Fruit fly (Drosophila melanogaster) whole organism, embryonic: ENCODE data around the gene Eip63F-1.
A peak's percentile ranks its signal among the peaks of the same experiment; 100 is the strongest.

Experiments
- BEAF-32 ChIP-seq: fragments of 200-800 bp; sonication (Bioruptor generic); optimal IDR thresholded peaks from 3 replicates; lab custom pipeline; 2017; ENCODE audit warnings: missing biosample characterization, missing genetic modification characterization, mild to moderate bottlenecking, moderate library complexity, missing genetic modification reagents
- CG10543 ChIP-seq: fragments of 200-800 bp; sonication (Bioruptor generic); optimal IDR thresholded peaks from 3 replicates; lab custom pipeline; 2017; ENCODE audit warnings: missing biosample characterization, mild to moderate bottlenecking, missing genetic modification characterization, moderate library complexity
- CG11696 ChIP-seq: fragments of 200-800 bp; sonication (Bioruptor generic); IDR thresholded peaks from 2 replicates; pipeline ENCODE4 v1.3.6; 2022; ENCODE audit warnings: missing biosample characterization, missing genetic modification characterization
- CG12219 ChIP-seq: fragments of 200-800 bp; sonication (Bioruptor generic); optimal IDR thresholded peaks from 3 replicates; lab custom pipeline; 2018; ENCODE audit warnings: missing biosample characterization, mild to moderate bottlenecking, missing genetic modification characterization
- CG13123 ChIP-seq: fragments of 200-800 bp; sonication (Bioruptor generic); optimal IDR thresholded peaks from 2 replicates; lab custom pipeline; 2016; ENCODE audit warnings: missing biosample characterization, missing genetic modification characterization
- CG17612 ChIP-seq: fragments of 200-800 bp; sonication (Bioruptor generic); IDR thresholded peaks from 2 replicates; pipeline ENCODE4 v1.3.6; 2022; ENCODE audit warnings: missing biosample characterization, missing genetic modification characterization
- CG18476 ChIP-seq: fragments of 200-800 bp; sonication (Bioruptor generic); optimal IDR thresholded peaks from 2 replicates; lab custom pipeline; 2016; ENCODE audit warnings: missing biosample characterization, mild to moderate bottlenecking, missing genetic modification characterization
- CG18599 ChIP-seq: fragments of 200-800 bp; sonication (Bioruptor generic); optimal IDR thresholded peaks from 3 replicates; lab custom pipeline; 2017; ENCODE audit warnings: missing biosample characterization, missing genetic modification characterization, mild to moderate bottlenecking, moderate library complexity, missing genetic modification reagents
- CG2875 ChIP-seq: fragments of 200-800 bp; sonication (Bioruptor generic); optimal IDR thresholded peaks from 2 replicates; lab custom pipeline; 2017; ENCODE audit warnings: missing biosample characterization, mild to moderate bottlenecking, missing genetic modification characterization, missing genetic modification reagents
- CG31224 ChIP-seq: fragments of 200-800 bp; sonication (Bioruptor generic); IDR thresholded peaks from 2 replicates; pipeline ENCODE4 v1.3.6; 2022; ENCODE audit warnings: missing biosample characterization, missing genetic modification characterization
- CG31441 ChIP-seq: fragments of 200-800 bp; sonication (Bioruptor generic); IDR thresholded peaks from 2 replicates; pipeline ENCODE4 v1.3.6; 2022; ENCODE audit warnings: missing biosample characterization, missing genetic modification characterization
- CG3847 ChIP-seq: fragments of 200-800 bp; sonication (Bioruptor generic); IDR thresholded peaks from 2 replicates; pipeline ENCODE4 v1.3.6; 2022; ENCODE audit warnings: missing biosample characterization, missing genetic modification characterization
- CG5953 ChIP-seq: fragments of 200-800 bp; sonication (Bioruptor generic); IDR thresholded peaks from 2 replicates; pipeline ENCODE4 v1.3.6; 2022; ENCODE audit warnings: missing biosample characterization, missing genetic modification characterization
- CG7271 ChIP-seq: fragments of 200-800 bp; sonication (Bioruptor generic); optimal IDR thresholded peaks from 2 replicates; lab custom pipeline; 2018; ENCODE audit warnings: missing biosample characterization, mild to moderate bottlenecking, missing genetic modification characterization, moderate library complexity
- CG7372 ChIP-seq: fragments of 200-800 bp; sonication (Bioruptor generic); IDR thresholded peaks from 2 replicates; pipeline ENCODE4 v1.3.6; 2022; ENCODE audit warnings: missing biosample characterization, missing genetic modification characterization
- CG9609 ChIP-seq: fragments of 200-800 bp; sonication (Bioruptor generic); optimal IDR thresholded peaks from 3 replicates; lab custom pipeline; 2016; ENCODE audit warnings: missing biosample characterization, missing genetic modification characterization
- CG9727 ChIP-seq: fragments of 200-800 bp; sonication (Bioruptor generic); optimal IDR thresholded peaks from 3 replicates; lab custom pipeline; 2017; ENCODE audit warnings: missing biosample characterization, mild to moderate bottlenecking, missing genetic modification characterization
- Chrac-16 ChIP-seq: fragments of 200-800 bp; sonication (Bioruptor generic); optimal IDR thresholded peaks from 3 replicates; lab custom pipeline; 2016; ENCODE audit warnings: missing biosample characterization, missing genetic modification characterization
- Doc3 ChIP-seq: fragments of 200-800 bp; sonication (Bioruptor generic); IDR thresholded peaks from 3 replicates; pipeline ENCODE4 v1.3.6; 2022; ENCODE audit warnings: missing biosample characterization, missing genetic modification characterization; ENCODE audit not compliant: partially characterized antibody
- Eip74EF ChIP-seq, 2 experiments: fragments of 200-800 bp in 1 of 2; fragments of >200 bp in 1 of 2; sonication (Bioruptor generic) in 1 of 2; optimal IDR thresholded peaks; 2 replicates each; lab custom pipeline; 2017 to 2019; ENCODE audit warnings: missing biosample characterization in 2 of 2, missing genetic modification characterization in 2 of 2, mild to moderate bottlenecking in 1 of 2, moderate library complexity in 1 of 2
- Fer1 ChIP-seq: fragments of 200-800 bp; sonication (Bioruptor generic); optimal IDR thresholded peaks from 2 replicates; lab custom pipeline; 2017; ENCODE audit warnings: missing biosample characterization, mild to moderate bottlenecking, missing genetic modification characterization
- Jarid2 ChIP-seq: fragments of 200-800 bp; sonication (Bioruptor generic); optimal IDR thresholded peaks from 3 replicates; lab custom pipeline; 2017; ENCODE audit warnings: mild to moderate bottlenecking, missing biosample characterization, missing genetic modification reagents, missing genetic modification characterization
- Myb ChIP-seq: fragments of 200-800 bp; sonication (Bioruptor generic); optimal IDR thresholded peaks from 2 replicates; lab custom pipeline; 2016; ENCODE audit warnings: missing biosample characterization, missing genetic modification characterization
- Optix ChIP-seq: fragments of 200-800 bp; sonication (Bioruptor generic); IDR thresholded peaks from 3 replicates; pipeline ENCODE4 v1.3.6; 2022; ENCODE audit warnings: missing biosample characterization, missing genetic modification characterization
- Poxn ChIP-seq: fragments of 200-800 bp; sonication (Bioruptor generic); IDR thresholded peaks from 2 replicates; pipeline ENCODE4 v1.3.6; 2022; ENCODE audit warnings: missing biosample characterization, missing genetic modification characterization
- Ptx1 ChIP-seq: fragments of 200-800 bp; sonication (Bioruptor generic); IDR thresholded peaks from 2 replicates; pipeline ENCODE4 v1.3.6; 2022; ENCODE audit warnings: missing biosample characterization, missing genetic modification characterization
- Side ChIP-seq: fragments of 200-800 bp; sonication (Bioruptor generic); optimal IDR thresholded peaks from 2 replicates; lab custom pipeline; 2016; ENCODE audit warnings: missing biosample characterization, missing genetic modification characterization
- Spps ChIP-seq: fragments of 200-800 bp; sonication (Bioruptor generic); optimal IDR thresholded peaks from 2 replicates; lab custom pipeline; 2018; ENCODE audit warnings: missing biosample characterization, mild to moderate bottlenecking, missing genetic modification characterization
- Stat92E ChIP-seq, 3 experiments: fragments of >200 bp in 2 of 3; fragments of 200-800 bp in 1 of 3; sonication (Bioruptor generic) in 1 of 3; optimal IDR thresholded peaks; 2 replicates each; lab custom pipeline; 2017 to 2019; ENCODE audit warnings: missing biosample characterization in 3 of 3, missing genetic modification characterization in 3 of 3, mild to moderate bottlenecking in 1 of 3, moderate library complexity in 1 of 3
- YL-1 ChIP-seq: fragments of 200-800 bp; sonication (Bioruptor generic); optimal IDR thresholded peaks from 3 replicates; lab custom pipeline; 2017; ENCODE audit warnings: missing biosample characterization, mild to moderate bottlenecking, missing genetic modification characterization
- al ChIP-seq: fragments of 200-800 bp; sonication (Bioruptor generic); IDR thresholded peaks from 2 replicates; pipeline ENCODE4 v1.3.6; 2022; ENCODE audit warnings: missing biosample characterization, missing genetic modification characterization
- ash1 ChIP-seq: fragments of 200-800 bp; sonication (Bioruptor generic); optimal IDR thresholded peaks from 2 replicates; lab custom pipeline; 2018; ENCODE audit warnings: missing biosample characterization, mild to moderate bottlenecking, missing genetic modification characterization
- bab2 ChIP-seq: fragments of 200-800 bp; sonication (Bioruptor generic); optimal IDR thresholded peaks from 2 replicates; lab custom pipeline; 2016; ENCODE audit warnings: missing biosample characterization, missing genetic modification characterization
- chm ChIP-seq: fragments of 200-800 bp; sonication (Bioruptor generic); IDR thresholded peaks from 2 replicates; pipeline ENCODE4 v1.3.6; 2022; ENCODE audit warnings: missing biosample characterization, missing genetic modification characterization
- chn ChIP-seq: fragments of 200-800 bp; sonication (Bioruptor generic); optimal IDR thresholded peaks from 2 replicates; lab custom pipeline; 2016; ENCODE audit warnings: missing biosample characterization, missing genetic modification characterization
- disco-r ChIP-seq: fragments of 200-800 bp; sonication (Bioruptor generic); optimal IDR thresholded peaks from 2 replicates; lab custom pipeline; 2016; ENCODE audit warnings: missing biosample characterization, missing genetic modification characterization
- eyg ChIP-seq: fragments of 200-800 bp; sonication (Bioruptor generic); optimal IDR thresholded peaks from 3 replicates; lab custom pipeline; 2016; ENCODE audit warnings: missing biosample characterization, missing genetic modification characterization
- h ChIP-seq: fragments of >200 bp; optimal IDR thresholded peaks from 2 replicates; lab custom pipeline; 2017
- ind ChIP-seq: fragments of 200-800 bp; sonication (Bioruptor generic); optimal IDR thresholded peaks from 3 replicates; lab custom pipeline; 2016; ENCODE audit warnings: missing biosample characterization, missing genetic modification characterization
- mam ChIP-seq: fragments of 200-800 bp; sonication (Bioruptor generic); optimal IDR thresholded peaks from 3 replicates; lab custom pipeline; 2016; ENCODE audit warnings: missing biosample characterization, missing genetic modification characterization
- nerfin-1 ChIP-seq: fragments of 200-800 bp; sonication (Bioruptor generic); optimal IDR thresholded peaks from 3 replicates; lab custom pipeline; 2019; ENCODE audit warnings: missing biosample characterization, mild to moderate bottlenecking, missing genetic modification characterization, moderate library complexity
- nom ChIP-seq: fragments of 200-800 bp; sonication (Bioruptor generic); optimal IDR thresholded peaks from 2 replicates; lab custom pipeline; 2017; ENCODE audit warnings: missing biosample characterization, missing genetic modification characterization, mild to moderate bottlenecking, moderate library complexity, missing genetic modification reagents
- p53 ChIP-seq: fragments of 200-800 bp; sonication (Bioruptor generic); optimal IDR thresholded peaks from 2 replicates; lab custom pipeline; 2016; ENCODE audit warnings: missing biosample characterization, missing genetic modification characterization
- sim ChIP-seq: fragments of 200-800 bp; sonication (Bioruptor generic); IDR thresholded peaks from 2 replicates; pipeline ENCODE4 v1.3.6; 2022; ENCODE audit warnings: missing biosample characterization, missing genetic modification characterization
- sqz ChIP-seq: fragments of 200-800 bp; sonication (Bioruptor generic); optimal IDR thresholded peaks from 3 replicates; lab custom pipeline; 2018; ENCODE audit warnings: missing biosample characterization, mild to moderate bottlenecking, missing genetic modification characterization
- sr ChIP-seq: fragments of 200-800 bp; sonication (Bioruptor generic); IDR thresholded peaks from 3 replicates; pipeline ENCODE4 v1.3.6; 2022; ENCODE audit warnings: missing biosample characterization, missing genetic modification characterization
- tll ChIP-seq, 2 experiments: fragments of 200-800 bp in 1 of 2; fragments of >200 bp in 1 of 2; sonication (Bioruptor generic) in 1 of 2; optimal IDR thresholded peaks; 2 replicates each; lab custom pipeline; 2017 to 2019; ENCODE audit warnings: missing biosample characterization in 2 of 2, missing genetic modification characterization in 2 of 2, mild to moderate bottlenecking in 1 of 2, moderate library complexity in 1 of 2
- ttk ChIP-seq: fragments of 200-800 bp; sonication (Bioruptor generic); IDR thresholded peaks from 2 replicates; pipeline ENCODE4 v2.1.2; 2022; ENCODE audit warnings: missing biosample characterization, missing genetic modification characterization
- wek ChIP-seq: fragments of 200-800 bp; sonication (Bioruptor generic); optimal IDR thresholded peaks from 3 replicates; lab custom pipeline; 2018; ENCODE audit warnings: missing biosample characterization, mild to moderate bottlenecking, missing genetic modification characterization, moderate library complexity

The Eip63F-1 gene

dm6 chr3L:3928205-3928942 lies 7.0 kb downstream of the Eip63F-1 start (continued):
- TF ChIP-seq CG7271 (tag; lab: Kevin White, UChicago) = no peak
- TF ChIP-seq bab2 (GFP tag; lab: Kevin White, UChicago) = peak; percentile 89
- TF ChIP-seq disco-r (GFP tag; lab: Kevin White, UChicago) = peak; percentile 67
- TF ChIP-seq CG11696 (GFP tag; lab: Robert Waterston, UW) = peak; percentile 55
- TF ChIP-seq CG18599 (GFP tag; lab: Kevin White, UChicago) = peak; percentile 97
- TF ChIP-seq nerfin-1 (tag; lab: Kevin White, UChicago) = peak; percentile 62
- peak; percentile 91 for TF ChIP-seq CG3847
- TF ChIP-seq sim (GFP tag; lab: Robert Waterston, UW) = no peak; the same call in 1 of the 2 replicates
- peak; percentile 9 for TF ChIP-seq ash1 (GFP tag; lab: Kevin White, UChicago)
- TF ChIP-seq Fer1 = peak; percentile 93
- TF ChIP-seq sqz (GFP tag; lab: Kevin White, UChicago) = peak; percentile 47
- peak; percentile 71; the same call in 1 of the 2 replicates for TF ChIP-seq CG17612
- peak; percentile 81 for TF ChIP-seq chm (GFP tag; lab: Robert Waterston, UW)
- TF ChIP-seq CG10543 (GFP tag; lab: Kevin White, UChicago) = peak; percentile 88
- TF ChIP-seq YL-1 = peak; percentile 5
- TF ChIP-seq Eip74EF (GFP tag; optimal IDR thresholded peaks at IDR 0.05; lab: Kevin White, UChicago) = peak in 1 of 2 experiments; percentile 37
- peak; percentile 77; the same call in 2 of the 3 replicates for TF ChIP-seq Optix (GFP tag; lab: Robert Waterston, UW)
- no peak for TF ChIP-seq Doc3 (GFP tag; lab: Robert Waterston, UW)
- TF ChIP-seq CG31441 = peak; percentile 69
- TF ChIP-seq CG18476 = peak; percentile 78
- TF ChIP-seq sr (GFP tag; lab: Robert Waterston, UW) = 0 out of 3 replicates have a peak, but pooled peaks have one; percentile 31
- TF ChIP-seq BEAF-32 (GFP tag; lab: Kevin White, UChicago) = no peak
- peak; percentile 86 for TF ChIP-seq CG9609
- peak; percentile 75 for TF ChIP-seq ttk (GFP tag; lab: Robert Waterston, UW)
- peak; percentile 64 for TF ChIP-seq Jarid2 (GFP tag; lab: Kevin White, UChicago)
- no peak for TF ChIP-seq tll (GFP tag; optimal IDR thresholded peaks at IDR 0.05; lab: Kevin White, UChicago)
- TF ChIP-seq CG31224 (GFP tag; lab: Robert Waterston, UW) = peak; percentile 87
- TF ChIP-seq h (lab: Kevin White, UChicago) = no peak
- peak; percentile 88 for TF ChIP-seq Ptx1 (GFP tag; lab: Robert Waterston, UW)
- no peak for TF ChIP-seq nom (GFP tag; lab: Kevin White, UChicago)
- peak; percentile 84 for TF ChIP-seq al
- peak; percentile 86 for TF ChIP-seq CG12219 (GFP tag; lab: Kevin White, UChicago)
- peak; percentile 25 for TF ChIP-seq CG2875 (GFP tag; lab: Kevin White, UChicago)
- TF ChIP-seq CG5953 (GFP tag; lab: Robert Waterston, UW) = peak; percentile 66; the same call in 1 of the 2 replicates
- peak; percentile 67 for TF ChIP-seq eyg (GFP tag; lab: Kevin White, UChicago)
- TF ChIP-seq chn (GFP tag; lab: Kevin White, UChicago) = peak; percentile 84
- peak; percentile 72 for TF ChIP-seq CG13123 (GFP tag; lab: Kevin White, UChicago)
- peak; percentile 56 for TF ChIP-seq wek (GFP tag; lab: Kevin White, UChicago)
- TF ChIP-seq Stat92E (GFP tag; optimal IDR thresholded peaks at IDR 0.05; lab: Kevin White, UChicago) = no peak
- TF ChIP-seq CG9727 (GFP tag; lab: Kevin White, UChicago) = peak; percentile 88
- TF ChIP-seq Poxn (GFP tag; lab: Robert Waterston, UW) = peak; percentile 87
- TF ChIP-seq Chrac-16 (GFP tag; lab: Kevin White, UChicago) = peak; percentile 79
- TF ChIP-seq p53 (GFP tag; lab: Kevin White, UChicago) = peak; percentile 18
- TF ChIP-seq CG7372 (GFP tag; lab: Robert Waterston, UW) = peak; percentile 83
- peak; percentile 95 for TF ChIP-seq mam (GFP tag; lab: Kevin White, UChicago)
- no peak for TF ChIP-seq Spps
- TF ChIP-seq Myb (GFP tag; lab: Kevin White, UChicago) = peak; percentile 73
- TF ChIP-seq Side (GFP tag; lab: Kevin White, UChicago) = peak; percentile 84
- peak; percentile 87 for TF ChIP-seq ind (GFP tag; lab: Kevin White, UChicago)
